Worm (Caenorhabditis elegans) whole organism, L4 larva: ENCODE results near the gene T25B9.4.

ENCODE experiments used
- ZK546.5 ChIP-seq, 2 experiments: sonication (generic microtip); optimal IDR thresholded peaks; 2 replicates each; lab custom pipeline; 2017; ENCODE audit warnings: missing biosample characterization in 2 of 2, missing genetic modification characterization in 2 of 2
- nhr-77 ChIP-seq: fragments of 150-350 bp; optimal IDR thresholded peaks from 2 replicates; lab custom pipeline; 2014; ENCODE audit warnings: missing biosample characterization, missing genetic modification characterization
- snpc-4 ChIP-seq: fragments of 150-350 bp; optimal IDR thresholded peaks from 2 replicates; lab custom pipeline; 2014; ENCODE audit warnings: missing biosample characterization, missing genetic modification characterization
- zfp-3 ChIP-seq: fragments of 200-800 bp; sonication (Bioruptor generic); conservative IDR thresholded peaks from 2 replicates; pipeline ENCODE4 v1.3.6; 2022; ENCODE audit warnings: missing genetic modification reagents, missing genetic modification characterization, missing compliant biosample characterization

- TF ChIP-seq snpc-4 (tag; lab: Kevin White, UChicago) (no peak), nhr-77 (tag; lab: Kevin White, UChicago) (no peak), zfp-3 (GFP tag; lab: Robert Waterston, UW) (no peak), ZK546.5 (tag; optimal IDR thresholded peaks at IDR 0.05; lab: Kevin White, UChicago) (no peak)
Observed at ce11 chrIV:10803973-10804372, 46.5 kb upstream of the T25B9.4 start.
